Worm (Caenorhabditis elegans): ENCODE results near the gene M176.10.

Gene M176.10

ce11 chrII:9374807-9375206 lies 51.2 kb downstream of the M176.10 start, which contains the start of gene C06C3.12:
C06C3.12 (plus strand) TSS chrII:9375107.
- TF ChIP-seq nhr-77 (tag; optimal IDR thresholded peaks at IDR 0.05) (no peak), elt-2 (tag; optimal IDR thresholded peaks at IDR 0.05) (peak; percentile 1)

Data from whole organism, L3 larva.